Fruit fly (Drosophila melanogaster): ENCODE results near the gene CG15362.

The CG15362 gene

dm6 chr2L:1989278-1989918 lies 8.4 kb downstream of the CG15362 start (continued):
- TF ChIP-seq salr (GFP tag; optimal IDR thresholded peaks at IDR 0.05) (no peak), CG6854 (GFP tag; optimal IDR thresholded peaks at IDR 0.05) (no peak), pdm3 (GFP tag; optimal IDR thresholded peaks at IDR 0.05) (no peak), svp (GFP tag) (peak; percentile 99), dsx (GFP tag; optimal IDR thresholded peaks at IDR 0.05; ENCODE audit: poor library complexity, severe bottlenecking) (peak; percentile 11), vri (GFP tag; optimal IDR thresholded peaks at IDR 0.05) (peak; percentile 59), lz (GFP tag; optimal IDR thresholded peaks at IDR 0.05) (no peak), Sox14 (GFP tag; optimal IDR thresholded peaks at IDR 0.05) (peak; percentile 90), eg (GFP tag; IDR thresholded peaks at IDR 0.05) (no peak), esn (GFP tag; optimal IDR thresholded peaks at IDR 0.05) (peak; percentile 20), OdsH (GFP tag; optimal IDR thresholded peaks at IDR 0.05) (no peak), CG32006 (GFP tag; optimal IDR thresholded peaks at IDR 0.05) (no peak), Blimp-1 (GFP tag; optimal IDR thresholded peaks at IDR 0.05) (no peak), dac (GFP tag; optimal IDR thresholded peaks at IDR 0.05) (no peak), Smox (GFP tag; optimal IDR thresholded peaks at IDR 0.05) (peak; percentile 10), Sox15 (GFP tag; optimal IDR thresholded peaks at IDR 0.05) (no peak), Lpt (GFP tag; optimal IDR thresholded peaks at IDR 0.05) (no peak), Eip75B (GFP tag; optimal IDR thresholded peaks at IDR 0.05) (no peak), CG6808 (GFP tag; optimal IDR thresholded peaks at IDR 0.05) (peak; percentile 15), fkh (GFP tag; optimal IDR thresholded peaks at IDR 0.05) (no peak), CG4318 (GFP tag; optimal IDR thresholded peaks at IDR 0.05) (no peak), CG15336 (GFP tag; IDR thresholded peaks at IDR 0.05) (no peak), cyc (GFP tag; optimal IDR thresholded peaks at IDR 0.05) (no peak), CG3032 (tag; optimal IDR thresholded peaks at IDR 0.05) (no peak), CG6163 (GFP tag; IDR thresholded peaks at IDR 0.05) (peak; percentile 13; the same call in 1 of the 3 replicates)

- no peak for TF ChIP-seq CG10631 (GFP tag; optimal IDR thresholded peaks at IDR 0.05)
- TF ChIP-seq CG31627 (GFP tag; optimal IDR thresholded peaks at IDR 0.05), result no peak
- TF ChIP-seq CG6163 (GFP tag; IDR thresholded peaks at IDR 0.05), result no peak
These were observed 11.1 kb downstream of the CG15362 start, which contains the start of gene Obp22a for dm6 chr2L:1992060-1992459. Obp22a (minus strand) TSS chr2L:1992160.

dm6 chr2L:2006082-2006669 lies 25.2 kb downstream of the CG15362 start, which contains the start of gene CG33543:
CG33543 (minus strand) TSS chr2L:2006313.
- TF ChIP-seq CG8119 (GFP tag; IDR thresholded peaks at IDR 0.05) (no peak), Met (GFP tag; optimal IDR thresholded peaks at IDR 0.05) (no peak), OdsH (GFP tag; optimal IDR thresholded peaks at IDR 0.05) (no peak)

dm6 chr2L:2007093-2007492 lies 26.1 kb downstream of the CG15362 start, which contains the start of gene CG15353:
CG15353 (minus strand) TSS chr2L:2007193.
- no peak for TF ChIP-seq CG4318 (GFP tag; optimal IDR thresholded peaks at IDR 0.05)
- no peak for TF ChIP-seq pdm3 (GFP tag; optimal IDR thresholded peaks at IDR 0.05)
- no peak for TF ChIP-seq CG11294 (GFP tag; IDR thresholded peaks at IDR 0.05)
- no peak for TF ChIP-seq CG3032 (tag; optimal IDR thresholded peaks at IDR 0.05)
- TF ChIP-seq Hr39 (GFP tag; optimal IDR thresholded peaks at IDR 0.05), result no peak
- no peak for TF ChIP-seq CG8632 (GFP tag; optimal IDR thresholded peaks at IDR 0.05)
- no peak for TF ChIP-seq CG16779 (tag; optimal IDR thresholded peaks at IDR 0.05)
- no peak for TF ChIP-seq CG7368 (GFP tag; optimal IDR thresholded peaks at IDR 0.05)
- TF ChIP-seq spab (GFP tag; optimal IDR thresholded peaks at IDR 0.05), result no peak
- TF ChIP-seq CG32006 (GFP tag; optimal IDR thresholded peaks at IDR 0.05), result no peak
- TF ChIP-seq Ets21C (GFP tag; optimal IDR thresholded peaks at IDR 0.05), result no peak
- no peak for TF ChIP-seq achi (GFP tag; optimal IDR thresholded peaks at IDR 0.05)
- no peak for TF ChIP-seq CG11902 (GFP tag; optimal IDR thresholded peaks at IDR 0.05)
- TF ChIP-seq Eip75B (GFP tag; optimal IDR thresholded peaks at IDR 0.05), result no peak
- TF ChIP-seq CG8319 (GFP tag; optimal IDR thresholded peaks at IDR 0.05), result no peak
- no peak for TF ChIP-seq CG11762 (GFP tag; optimal IDR thresholded peaks at IDR 0.05; ENCODE audit: insufficient read depth)
- no peak for TF ChIP-seq esn (GFP tag; optimal IDR thresholded peaks at IDR 0.05)
- no peak for TF ChIP-seq CG6792 (GFP tag; optimal IDR thresholded peaks at IDR 0.05)
- no peak for TF ChIP-seq ss (GFP tag; optimal IDR thresholded peaks at IDR 0.05)
- TF ChIP-seq fd59A (GFP tag; optimal IDR thresholded peaks at IDR 0.05), result no peak
